Fruit fly (Drosophila melanogaster): ENCODE data around the gene Acsf3.

The Acsf3 gene

DNA sequence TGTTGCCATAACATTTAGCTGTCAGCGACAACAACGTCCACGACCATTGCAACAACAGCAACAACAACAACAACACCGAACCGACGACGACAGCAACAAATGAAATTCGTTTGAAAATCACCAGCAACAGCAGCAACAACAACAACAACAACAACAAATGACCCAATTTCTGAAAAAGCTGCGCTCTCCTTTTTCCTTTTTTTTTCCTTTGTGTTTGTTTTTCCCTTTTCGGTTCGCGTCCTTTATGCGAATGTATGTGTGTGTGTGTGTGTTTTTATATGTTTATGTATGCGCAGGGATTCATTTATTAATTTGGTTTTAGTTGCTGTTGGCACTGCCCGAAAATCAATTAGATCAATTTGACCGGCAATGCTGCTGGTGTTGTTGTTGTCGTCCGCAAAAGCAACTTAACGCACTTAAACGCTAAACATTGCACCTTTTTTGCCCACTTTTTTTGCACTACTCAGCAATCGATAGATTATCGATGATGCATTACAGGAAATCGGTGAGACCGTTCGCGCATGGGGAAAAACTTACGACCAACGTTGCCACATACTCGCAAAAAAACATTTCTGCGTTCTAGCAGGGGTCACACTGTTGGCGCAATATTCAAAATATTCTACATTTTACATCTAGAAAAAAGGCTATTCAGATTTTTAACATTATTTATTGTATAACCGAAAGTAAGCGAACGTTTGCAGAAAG lies 37.9 kb upstream of the Acsf3 start, which contains the start of gene unc-119 (continued):
- TF ChIP-seq row (GFP tag; IDR thresholded peaks at IDR 0.05) (0 out of 3 replicates have a peak, but pooled peaks have one; percentile 23), Sin3A (optimal IDR thresholded peaks at IDR 0.05) (peak; percentile 61), TFAM (GFP tag; optimal IDR thresholded peaks at IDR 0.05) (no peak), trem (tag; optimal IDR thresholded peaks at IDR 0.05) (peak; percentile 59), CG42726 (GFP tag; IDR thresholded peaks at IDR 0.05; ENCODE audit: partially characterized antibody) (peak; percentile 61; the same call in 1 of the 2 replicates), CG13894 (tag; optimal IDR thresholded peaks at IDR 0.05) (peak; percentile 55), Dll (GFP tag; IDR thresholded peaks at IDR 0.05; ENCODE audit: partially characterized antibody) (peak; percentile 76), CG9797 (GFP tag; optimal IDR thresholded peaks at IDR 0.05) (peak; percentile 87), CG13624 (GFP tag; optimal IDR thresholded peaks at IDR 0.05) (no peak), CG14710 (tag; optimal IDR thresholded peaks at IDR 0.05) (peak; percentile 100), CG2712 (tag; optimal IDR thresholded peaks at IDR 0.05) (peak; percentile 21), CG18476 (GFP tag; optimal IDR thresholded peaks at IDR 0.05) (no peak), rib (GFP tag; IDR thresholded peaks at IDR 0.05) (peak; percentile 80), CG4360 (GFP tag; IDR thresholded peaks at IDR 0.05) (peak; percentile 96), unc-4 (GFP tag; IDR thresholded peaks at IDR 0.05; ENCODE audit: partially characterized antibody) (peak; percentile 72), gro (GFP tag; optimal IDR thresholded peaks at IDR 0.05) (peak; percentile 22), CG6791 (GFP tag; IDR thresholded peaks at IDR 0.05; ENCODE audit: partially characterized antibody) (peak; percentile 77; the same call in 1 of the 3 replicates), CTCF (GFP tag; optimal IDR thresholded peaks at IDR 0.05) (peak; percentile 63), nom (GFP tag; optimal IDR thresholded peaks at IDR 0.05) (peak; percentile 92), dan (GFP tag; IDR thresholded peaks at IDR 0.05) (no peak), hb (GFP tag; IDR thresholded peaks at IDR 0.05; ENCODE audit: partially characterized antibody) (peak; percentile 60; the same call in 2 of the 3 replicates), HLH4C (GFP tag; IDR thresholded peaks at IDR 0.05; ENCODE audit: partially characterized antibody) (peak; percentile 63; the same call in 2 of the 3 replicates), nmo (GFP tag; optimal IDR thresholded peaks at IDR 0.05) (peak; percentile 42), CoRest (tag; optimal IDR thresholded peaks at IDR 0.05) (peak; percentile 52), CG3847 (GFP tag; IDR thresholded peaks at IDR 0.05) (peak; percentile 86), hbn (GFP tag; IDR thresholded peaks at IDR 0.05; ENCODE audit: partially characterized antibody) (peak; percentile 51; the same call in 1 of the 2 replicates), CG2116 (GFP tag; optimal IDR thresholded peaks at IDR 0.05) (peak; percentile 79), Opbp (GFP tag; IDR thresholded peaks at IDR 0.05; ENCODE audit: partially characterized antibody) (peak; percentile 75; the same call in 2 of the 3 replicates), abd-A (tag; optimal IDR thresholded peaks at IDR 0.05) (peak; percentile 29), CG30403 (GFP tag; optimal IDR thresholded peaks at IDR 0.05) (peak; percentile 6), CG14860 (GFP tag; IDR thresholded peaks at IDR 0.05; ENCODE audit: partially characterized antibody) (0 out of 3 replicates have a peak, but pooled peaks have one; percentile 36), CG6272 (GFP tag; IDR thresholded peaks at IDR 0.05) (peak; percentile 43; the same call in 1 of the 2 replicates), CG7963 (GFP tag; IDR thresholded peaks at IDR 0.05; ENCODE audit: partially characterized antibody) (0 out of 3 replicates have a peak, but pooled peaks have one; percentile 39), CG12391 (tag; optimal IDR thresholded peaks at IDR 0.05) (peak; percentile 16), CG33213 (GFP tag; optimal IDR thresholded peaks at IDR 0.05) (peak; percentile 53), cg (GFP tag; optimal IDR thresholded peaks at IDR 0.05) (peak; percentile 74), amos (GFP tag; IDR thresholded peaks at IDR 0.05; ENCODE audit: partially characterized antibody) (peak; percentile 79), CG8924 (tag; optimal IDR thresholded peaks at IDR 0.05) (peak; percentile 40), Rfx (GFP tag; IDR thresholded peaks at IDR 0.05) (no peak), CG11504 (tag; optimal IDR thresholded peaks at IDR 0.05) (peak; percentile 21), CG8388 (GFP tag; optimal IDR thresholded peaks at IDR 0.05) (no peak), MBD-R2 (GFP tag; IDR thresholded peaks at IDR 0.05) (peak; percentile 46), sug (tag; optimal IDR thresholded peaks at IDR 0.05) (peak; percentile 40), CG10267 (tag; optimal IDR thresholded peaks at IDR 0.05) (peak; percentile 34), jigr1 (GFP tag; IDR thresholded peaks at IDR 0.05) (no peak), CG13287 (GFP tag; IDR thresholded peaks at IDR 0.05; ENCODE audit: partially characterized antibody) (peak; percentile 82), knrl (GFP tag; IDR thresholded peaks at IDR 0.05; ENCODE audit: partially characterized antibody) (peak; percentile 78)
